Worm (Caenorhabditis elegans): ENCODE data around the gene unc-45.

- TF ChIP-seq ets-7 (tag; optimal IDR thresholded peaks at IDR 0.05) (no peak), ama-1 (optimal IDR thresholded peaks at IDR 0.05) (no peak), ceh-36 (tag; optimal IDR thresholded peaks at IDR 0.05) (no peak), ceh-13 (GFP tag; optimal IDR thresholded peaks at IDR 0.05) (no peak)
Observed at ce11 chrIII:446860-447259, 44.5 kb upstream of the unc-45 start.

All from whole organism, early embryonic.